Fruit fly (Drosophila melanogaster) whole organism, prepupa: Measurements from ENCODE around the gene CG5535.
A peak's percentile ranks its signal among the peaks of the same experiment; 100 is the strongest.

Experiments
- Blimp-1 ChIP-seq: fragments of 200-800 bp; sonication (Bioruptor generic); optimal IDR thresholded peaks from 3 replicates; lab custom pipeline; 2017; ENCODE audit warnings: missing biosample characterization, missing genetic modification characterization, mild to moderate bottlenecking, moderate library complexity, missing genetic modification reagents
- CG11902 ChIP-seq: fragments of 200-800 bp; sonication (Bioruptor generic); optimal IDR thresholded peaks from 3 replicates; lab custom pipeline; 2016; ENCODE audit warnings: missing biosample characterization, missing genetic modification characterization
- CG1621 ChIP-seq: fragments of 200-800 bp; sonication (Bioruptor generic); optimal IDR thresholded peaks from 3 replicates; lab custom pipeline; 2018; ENCODE audit warnings: missing biosample characterization, mild to moderate bottlenecking, missing genetic modification characterization
- CG31627 ChIP-seq: fragments of 200-800 bp; sonication (Bioruptor generic); optimal IDR thresholded peaks from 3 replicates; lab custom pipeline; 2016; ENCODE audit warnings: missing biosample characterization, missing genetic modification characterization
- CG34406 ChIP-seq: fragments of 200-800 bp; sonication (Bioruptor generic); optimal IDR thresholded peaks from 3 replicates; lab custom pipeline; 2016; ENCODE audit warnings: missing biosample characterization, missing genetic modification characterization
- CG4318 ChIP-seq: fragments of 200-800 bp; sonication (Bioruptor generic); optimal IDR thresholded peaks from 3 replicates; lab custom pipeline; 2017; ENCODE audit warnings: missing biosample characterization, mild to moderate bottlenecking, missing genetic modification characterization
- CG6792 ChIP-seq: fragments of 200-800 bp; sonication (Bioruptor generic); optimal IDR thresholded peaks from 3 replicates; lab custom pipeline; 2016; ENCODE audit warnings: missing biosample characterization, missing genetic modification characterization
- CG6808 ChIP-seq: fragments of 200-800 bp; sonication (Bioruptor generic); optimal IDR thresholded peaks from 3 replicates; lab custom pipeline; 2017; ENCODE audit warnings: missing biosample characterization, missing genetic modification characterization, mild to moderate bottlenecking, moderate library complexity, missing genetic modification reagents
- CG6854 ChIP-seq: fragments of 200-800 bp; sonication (Bioruptor generic); optimal IDR thresholded peaks from 2 replicates; lab custom pipeline; 2017; ENCODE audit warnings: missing biosample characterization, mild to moderate bottlenecking, missing genetic modification characterization
- CG8319 ChIP-seq: fragments of 200-800 bp; sonication (Bioruptor generic); optimal IDR thresholded peaks from 3 replicates; lab custom pipeline; 2016; ENCODE audit warnings: missing biosample characterization, missing genetic modification characterization
- CG9139 ChIP-seq: fragments of 200-800 bp; sonication (Bioruptor generic); optimal IDR thresholded peaks from 3 replicates; lab custom pipeline; 2017; ENCODE audit warnings: missing biosample characterization, mild to moderate bottlenecking, missing genetic modification characterization
- Eip75B ChIP-seq: fragments of 200-800 bp; sonication (Bioruptor generic); optimal IDR thresholded peaks from 3 replicates; lab custom pipeline; 2016; ENCODE audit warnings: missing biosample characterization, missing genetic modification characterization
- Eip78C ChIP-seq: fragments of 200-800 bp; sonication (Bioruptor generic); peaks from one replicate; lab custom pipeline; 2016; ENCODE audit warnings: missing biosample characterization, missing genetic modification characterization
- Eip93F ChIP-seq: fragments of 200-800 bp; sonication (Bioruptor generic); optimal IDR thresholded peaks from 2 replicates; lab custom pipeline; 2016; ENCODE audit warnings: missing biosample characterization, mild to moderate bottlenecking, missing genetic modification characterization
- Ets96B ChIP-seq: fragments of 200-800 bp; optimal IDR thresholded peaks from 2 replicates; lab custom pipeline; 2019; ENCODE audit warnings: missing biosample characterization, mild to moderate bottlenecking, missing genetic modification characterization, moderate library complexity
- Gug ChIP-seq: fragments of 200-800 bp; sonication (Bioruptor generic); IDR thresholded peaks from 2 replicates; pipeline ENCODE4 v1.3.6; 2022; ENCODE audit warnings: missing biosample characterization, missing genetic modification characterization
- Hr38 ChIP-seq: sonication (Bioruptor generic); optimal IDR thresholded peaks from 2 replicates; lab custom pipeline; 2016; ENCODE audit warnings: missing biosample characterization, missing genetic modification characterization
- Hr39 ChIP-seq: fragments of 200-800 bp; sonication (Bioruptor generic); optimal IDR thresholded peaks from 2 replicates; lab custom pipeline; 2016; ENCODE audit warnings: missing biosample characterization, missing genetic modification characterization
- Smox ChIP-seq: fragments of 200-800 bp; sonication (Bioruptor generic); optimal IDR thresholded peaks from 3 replicates; lab custom pipeline; 2016; ENCODE audit warnings: missing biosample characterization, missing genetic modification characterization
- Sox14 ChIP-seq: fragments of 200-800 bp; sonication (Bioruptor generic); optimal IDR thresholded peaks from 3 replicates; lab custom pipeline; 2016; ENCODE audit warnings: missing biosample characterization, missing genetic modification characterization
- Sox15 ChIP-seq: fragments of 200-800 bp; sonication (Bioruptor generic); optimal IDR thresholded peaks from 3 replicates; lab custom pipeline; 2016; ENCODE audit warnings: missing biosample characterization, missing genetic modification characterization
- achi ChIP-seq: fragments of 200-800 bp; sonication (Bioruptor generic); optimal IDR thresholded peaks from 3 replicates; lab custom pipeline; 2016; ENCODE audit warnings: missing biosample characterization, missing genetic modification characterization
- fd59A ChIP-seq: fragments of 200-800 bp; sonication (Bioruptor generic); optimal IDR thresholded peaks from 2 replicates; lab custom pipeline; 2017; ENCODE audit warnings: missing biosample characterization, mild to moderate bottlenecking, missing genetic modification characterization, missing genetic modification reagents
- fd85E ChIP-seq: fragments of 200-800 bp; sonication (Bioruptor generic); optimal IDR thresholded peaks from 3 replicates; lab custom pipeline; 2016; ENCODE audit warnings: missing biosample characterization, missing genetic modification characterization
- lz ChIP-seq: fragments of 200-800 bp; sonication (Bioruptor generic); optimal IDR thresholded peaks from 3 replicates; lab custom pipeline; 2016; ENCODE audit warnings: missing biosample characterization, missing genetic modification characterization
- net ChIP-seq: fragments of 200-800 bp; sonication (Bioruptor generic); optimal IDR thresholded peaks from 3 replicates; lab custom pipeline; 2016; ENCODE audit warnings: missing biosample characterization, missing genetic modification characterization
- pdm3 ChIP-seq: fragments of 200-800 bp; sonication (Bioruptor generic); optimal IDR thresholded peaks from 3 replicates; lab custom pipeline; 2016; ENCODE audit warnings: missing biosample characterization, missing genetic modification characterization
- salr ChIP-seq, 2 experiments: fragments of 200-800 bp; sonication (Bioruptor generic); optimal IDR thresholded peaks; 3 replicates each; lab custom pipeline; 2016 to 2018; ENCODE audit warnings: missing biosample characterization in 2 of 2, missing genetic modification characterization in 2 of 2, mild to moderate bottlenecking in 1 of 2
- ss ChIP-seq, 2 experiments: fragments of 200-800 bp; sonication (Bioruptor generic); optimal IDR thresholded peaks; 2 replicates in 1 of 2; 3 replicates in 1 of 2; lab custom pipeline; 2017 to 2018; ENCODE audit warnings: mild to moderate bottlenecking in 2 of 2, missing biosample characterization in 2 of 2, missing genetic modification characterization in 2 of 2, moderate library complexity in 1 of 2
- svp ChIP-seq: fragments of 200-800 bp; sonication (Bioruptor generic); peaks from one replicate; lab custom pipeline; 2016; ENCODE audit warnings: missing biosample characterization, missing genetic modification characterization
- topi ChIP-seq: fragments of 200-800 bp; sonication (Bioruptor generic); optimal IDR thresholded peaks from 3 replicates; lab custom pipeline; 2016; ENCODE audit warnings: missing biosample characterization, missing genetic modification characterization
- vri ChIP-seq: fragments of 200-800 bp; sonication (Bioruptor generic); optimal IDR thresholded peaks from 3 replicates; lab custom pipeline; 2016; ENCODE audit warnings: missing biosample characterization, mild to moderate bottlenecking, missing genetic modification characterization

The CG5535 gene

DNA sequence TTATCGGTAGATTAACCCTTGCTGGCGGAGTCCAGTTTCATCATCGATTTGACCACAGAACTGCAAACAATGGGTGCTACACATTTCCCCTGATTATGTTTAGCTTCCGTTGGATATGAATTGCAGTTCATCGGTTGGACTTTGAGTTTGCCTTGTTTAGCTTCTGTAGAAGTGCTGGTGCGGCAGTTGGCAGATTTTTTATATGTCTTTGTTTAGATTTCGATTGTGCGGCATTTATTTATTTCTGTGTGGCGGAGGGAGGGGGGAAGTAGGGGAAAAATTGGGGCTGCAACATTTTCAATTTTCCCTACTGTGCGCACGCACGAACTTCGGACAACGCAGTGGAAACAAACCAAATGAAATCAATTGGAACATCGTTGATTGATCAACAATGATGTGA, 49.2 kb upstream of the CG5535 start (continued):
- TF ChIP-seq Eip75B (GFP tag; lab: Kevin White, UChicago) = no peak
- TF ChIP-seq Eip93F (GFP tag; lab: Kevin White, UChicago) = no peak
- TF ChIP-seq CG1621 (tag; lab: Kevin White, UChicago) = no peak
- TF ChIP-seq CG4318 (GFP tag; lab: Kevin White, UChicago) = no peak
- TF ChIP-seq fd85E = no peak
- no peak for TF ChIP-seq topi (GFP tag; lab: Kevin White, UChicago)
- TF ChIP-seq Sox15 (GFP tag; lab: Kevin White, UChicago) = no peak
- TF ChIP-seq Smox (GFP tag; lab: Kevin White, UChicago) = no peak
- TF ChIP-seq achi (GFP tag; lab: Kevin White, UChicago) = no peak
- no peak for TF ChIP-seq Gug
- no peak for TF ChIP-seq CG31627 (GFP tag; lab: Kevin White, UChicago)
- TF ChIP-seq Sox14 = no peak
- no peak for TF ChIP-seq CG8319 (GFP tag; lab: Kevin White, UChicago)
- no peak for TF ChIP-seq CG11902 (GFP tag; lab: Kevin White, UChicago)
- TF ChIP-seq net (GFP tag; lab: Kevin White, UChicago) = peak; percentile 5

DNA sequence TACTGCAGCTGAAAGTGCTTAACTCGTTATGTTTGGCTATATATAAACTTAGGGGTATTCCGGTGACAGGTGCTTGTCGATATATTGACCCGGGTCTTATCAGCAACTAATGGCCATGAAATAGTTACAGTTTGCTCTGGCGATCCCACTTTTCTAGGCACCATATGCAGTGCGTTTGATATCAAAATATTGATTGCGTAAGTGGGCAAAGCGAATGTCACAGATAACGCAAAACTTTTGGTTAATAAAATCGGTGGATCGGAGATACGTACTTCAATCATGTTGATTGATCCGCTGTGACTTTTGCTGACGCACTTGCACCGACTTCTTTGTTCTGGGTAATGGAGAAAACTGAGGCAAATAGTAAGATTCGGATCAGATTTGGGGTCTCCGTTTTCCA, 48.0 kb upstream of the CG5535 start:
- TF ChIP-seq Eip78C (GFP tag; lab: Kevin White, UChicago) (peak; percentile 26), topi (GFP tag; lab: Kevin White, UChicago) (no peak)

DNA sequence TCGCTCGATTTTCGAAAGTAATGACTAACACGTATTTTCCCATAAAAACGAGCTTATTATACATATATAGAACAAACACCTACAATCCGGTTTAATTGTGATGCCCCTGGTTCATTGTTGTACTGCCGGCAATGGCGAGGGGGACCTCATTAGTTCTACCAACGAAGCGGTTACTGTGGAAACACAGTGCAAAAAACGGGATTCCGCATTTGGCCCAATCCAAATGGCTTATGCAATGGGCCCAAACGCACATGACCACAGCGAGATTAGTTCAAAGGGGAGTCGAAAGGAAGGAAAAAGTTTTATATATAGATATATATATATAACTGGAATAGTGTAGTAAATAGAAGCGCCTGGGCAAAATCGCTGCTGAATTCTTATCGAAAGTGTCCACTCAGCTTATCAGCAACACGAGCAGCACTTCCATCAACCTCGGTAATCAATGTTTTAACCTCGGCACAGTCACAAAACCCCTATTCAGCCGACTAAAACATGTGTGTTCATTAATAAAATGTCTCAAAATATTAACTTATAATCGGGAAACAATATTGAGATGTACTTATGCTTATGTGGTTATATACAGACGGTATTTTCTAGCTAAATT, 47.3 kb upstream of the CG5535 start:
- TF ChIP-seq CG6854 (GFP tag; lab: Kevin White, UChicago) (no peak), Eip78C (GFP tag; lab: Kevin White, UChicago) (peak; percentile 60), vri (peak; percentile 5), CG4318 (GFP tag; lab: Kevin White, UChicago) (no peak), CG1621 (tag; lab: Kevin White, UChicago) (no peak), Sox15 (GFP tag; lab: Kevin White, UChicago) (no peak), svp (GFP tag; lab: Kevin White, UChicago) (peak; percentile 75), ss (GFP tag; optimal IDR thresholded peaks at IDR 0.05; lab: Kevin White, UChicago) (no peak)

DNA sequence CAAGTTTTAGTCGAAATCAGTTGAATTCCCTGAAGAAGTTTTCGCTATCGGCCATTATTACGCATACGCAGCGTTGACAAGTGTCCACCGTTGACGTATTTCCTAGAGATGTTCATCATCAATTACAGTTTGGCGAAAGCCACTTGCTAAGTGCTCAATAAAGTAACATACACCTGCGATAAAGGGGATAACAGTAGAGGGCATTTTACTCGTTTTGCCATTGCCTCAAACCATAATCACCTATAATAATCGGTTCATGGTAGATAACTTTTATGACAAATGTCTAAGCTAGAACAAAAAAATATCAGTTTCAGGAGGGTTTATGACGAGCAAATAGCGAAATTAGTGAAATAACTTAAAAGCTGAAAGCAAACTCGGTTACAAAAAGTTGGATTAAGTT, 46.0 kb upstream of the CG5535 start:
- TF ChIP-seq vri (no peak), CG6808 (GFP tag; lab: Kevin White, UChicago) (no peak), Hr39 (GFP tag; lab: Kevin White, UChicago) (no peak), Blimp-1 (GFP tag; lab: Kevin White, UChicago) (no peak), Sox15 (GFP tag; lab: Kevin White, UChicago) (no peak), Hr38 (GFP tag; lab: Kevin White, UChicago) (no peak), pdm3 (GFP tag; lab: Kevin White, UChicago) (no peak), CG9139 (GFP tag; lab: Kevin White, UChicago) (no peak), CG31627 (GFP tag; lab: Kevin White, UChicago) (no peak), CG4318 (GFP tag; lab: Kevin White, UChicago) (no peak), lz (GFP tag; lab: Kevin White, UChicago) (no peak), CG6792 (GFP tag; lab: Kevin White, UChicago) (no peak), Ets96B (tag; lab: Kevin White, UChicago) (no peak)
- TF ChIP-seq, all 60 proteins: peak for 0

DNA sequence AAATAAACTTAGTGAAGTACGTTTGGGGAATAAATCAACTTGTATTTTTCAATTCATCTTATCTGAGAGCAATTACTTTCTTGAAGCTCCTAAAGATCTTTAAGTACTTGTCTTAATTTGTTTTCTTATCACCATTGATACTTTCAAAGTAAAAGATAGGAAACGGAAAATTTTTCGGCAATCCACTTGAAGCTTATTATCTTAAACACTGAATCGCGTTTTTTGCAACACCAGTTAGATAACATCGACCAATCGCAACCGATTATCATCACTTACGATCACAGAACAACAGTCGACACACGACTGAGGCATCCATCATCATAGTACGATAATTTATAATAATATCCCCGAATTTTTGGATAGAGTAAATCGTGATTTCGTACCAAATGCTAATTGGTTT, 45.6 kb upstream of the CG5535 start:
- TF ChIP-seq vri (peak; percentile 41), CG34406 (GFP tag; lab: Kevin White, UChicago) (no peak), salr (GFP tag; optimal IDR thresholded peaks at IDR 0.05; lab: Kevin White, UChicago) (no peak), fd59A (no peak)
